Worm (Caenorhabditis elegans) whole organism, young adult: ENCODE results near the gene W01D2.6.

Source experiments
- B0261.1 ChIP-seq: sonication (generic microtip); optimal IDR thresholded peaks from 2 replicates; lab custom pipeline; 2016; ENCODE audit warnings: mild to moderate bottlenecking, missing genetic modification characterization, moderate library complexity, missing compliant biosample characterization
- B0336.3 ChIP-seq: fragments of 200-800 bp; sonication (Bioruptor generic); IDR thresholded peaks from 2 replicates; pipeline ENCODE4 v1.3.6; 2022; ENCODE audit warnings: missing genetic modification characterization, missing compliant biosample characterization
- C17E4.6 ChIP-seq: fragments of 200-800 bp; sonication (Bioruptor generic); IDR thresholded peaks from 2 replicates; pipeline ENCODE4 v1.3.6; 2022; ENCODE audit warnings: missing genetic modification reagents, missing genetic modification characterization, missing compliant biosample characterization
- D2030.7 ChIP-seq: fragments of 200-800 bp; sonication (Bioruptor generic); IDR thresholded peaks from 2 replicates; pipeline ENCODE4 v1.3.6; 2022; ENCODE audit warnings: missing genetic modification reagents, missing genetic modification characterization, missing compliant biosample characterization
- F22D6.2 ChIP-seq: sonication (generic microtip); optimal IDR thresholded peaks from 2 replicates; lab custom pipeline; 2016; ENCODE audit warnings: mild to moderate bottlenecking, missing genetic modification characterization, missing compliant biosample characterization
- F23B12.7 ChIP-seq: sonication (generic microtip); optimal IDR thresholded peaks from 2 replicates; lab custom pipeline; 2017; ENCODE audit warnings: missing genetic modification characterization, mild to moderate bottlenecking, missing compliant biosample characterization, antibody characterized with exemption, moderate library complexity; ENCODE audit not compliant: insufficient read depth
- F39B2.1 ChIP-seq: fragments of 200-800 bp; sonication (Bioruptor generic); IDR thresholded peaks from 2 replicates; pipeline ENCODE4 v1.3.6; 2022; ENCODE audit warnings: missing genetic modification reagents, missing genetic modification characterization, missing compliant biosample characterization
- F52B5.7 ChIP-seq: sonication (generic microtip); optimal IDR thresholded peaks from 2 replicates; lab custom pipeline; 2016; ENCODE audit warnings: mild to moderate bottlenecking, missing genetic modification characterization, missing compliant biosample characterization
- K12H6.12 ChIP-seq: fragments of 200-800 bp; sonication (Bioruptor generic); optimal IDR thresholded peaks from 2 replicates; lab custom pipeline; 2018; ENCODE audit warnings: mild to moderate bottlenecking, missing genetic modification characterization, missing compliant biosample characterization
- T07F8.4 ChIP-seq: sonication (generic microtip); optimal IDR thresholded peaks from 2 replicates; lab custom pipeline; 2016; ENCODE audit warnings: mild to moderate bottlenecking, missing genetic modification characterization, moderate library complexity, missing compliant biosample characterization
- Y53F4B.3 ChIP-seq: fragments of 200-800 bp; sonication (Bioruptor generic); IDR thresholded peaks from 2 replicates; pipeline ENCODE4 v1.3.6; 2022; ENCODE audit warnings: missing genetic modification reagents, missing genetic modification characterization, missing compliant biosample characterization
- Y53G8AR.9 ChIP-seq: fragments of 200-800 bp; sonication (Bioruptor generic); conservative IDR thresholded peaks from 2 replicates; pipeline ENCODE4 v1.3.6; 2022; ENCODE audit warnings: missing genetic modification reagents, missing genetic modification characterization, missing compliant biosample characterization
- Y67H2A.10 ChIP-seq: fragments of 200-800 bp; sonication (Bioruptor generic); conservative IDR thresholded peaks from 2 replicates; pipeline ENCODE4 v1.3.6; 2022; ENCODE audit warnings: missing genetic modification reagents, missing genetic modification characterization, missing compliant biosample characterization
- ZK185.1 ChIP-seq: sonication (generic microtip); optimal IDR thresholded peaks from 2 replicates; lab custom pipeline; 2016; ENCODE audit warnings: mild to moderate bottlenecking, missing genetic modification characterization, missing compliant biosample characterization; ENCODE audit not compliant: poor library complexity, severe bottlenecking
- ama-1 ChIP-seq, 3 experiments: fragments of 150-350 bp in 1 of 3; sonication (generic microtip) in 2 of 3; optimal IDR thresholded peaks; 2 replicates each; lab custom pipeline; 2014 to 2018; ENCODE audit warnings: missing biosample characterization in 2 of 3, missing genetic modification characterization in 2 of 3, missing genetic modification reagents in 2 of 3
- aptf-2 ChIP-seq: fragments of 200-800 bp; sonication (Bioruptor generic); conservative IDR thresholded peaks from 2 replicates; pipeline ENCODE4 v1.3.6; 2022; ENCODE audit warnings: missing genetic modification reagents, missing genetic modification characterization, missing compliant biosample characterization
- chd-7 ChIP-seq: sonication (generic microtip); optimal IDR thresholded peaks from 2 replicates; lab custom pipeline; 2016; ENCODE audit warnings: mild to moderate bottlenecking, missing genetic modification characterization, moderate library complexity, missing compliant biosample characterization
- dox-1 ChIP-seq: fragments of 200-800 bp; sonication (Bioruptor generic); IDR thresholded peaks from 2 replicates; pipeline ENCODE4 v1.3.6; 2022; ENCODE audit warnings: missing genetic modification reagents, missing genetic modification characterization, missing compliant biosample characterization
- egl-18 ChIP-seq: fragments of 200-800 bp; sonication (Bioruptor generic); IDR thresholded peaks from 2 replicates; pipeline ENCODE4 v1.3.6; 2022; ENCODE audit warnings: missing genetic modification reagents, missing genetic modification characterization, missing compliant biosample characterization
- ekl-4 ChIP-seq: fragments of 200-800 bp; sonication (Bioruptor generic); IDR thresholded peaks from 2 replicates; pipeline ENCODE4 v1.3.6; 2022; ENCODE audit warnings: missing genetic modification reagents, missing genetic modification characterization, missing compliant biosample characterization
- gei-17 ChIP-seq: fragments of 200-800 bp; sonication (Bioruptor generic); optimal IDR thresholded peaks from 2 replicates; lab custom pipeline; 2018; ENCODE audit warnings: mild to moderate bottlenecking, missing genetic modification characterization, missing compliant biosample characterization
- hmg-20 ChIP-seq: fragments of 200-800 bp; sonication (Bioruptor generic); IDR thresholded peaks from 2 replicates; pipeline ENCODE4 v1.3.6; 2022; ENCODE audit warnings: missing genetic modification reagents, missing genetic modification characterization, missing compliant biosample characterization
- let-526 ChIP-seq: fragments of 200-800 bp; sonication (Bioruptor generic); IDR thresholded peaks from 2 replicates; pipeline ENCODE4 v1.3.6; 2022; ENCODE audit warnings: missing genetic modification reagents, missing genetic modification characterization, missing compliant biosample characterization
- let-607 ChIP-seq, 2 experiments: fragments of 200-800 bp in 1 of 2; sonication (Bioruptor generic) in 1 of 2; sonication (generic microtip) in 1 of 2; optimal IDR thresholded peaks; 2 replicates each; lab custom pipeline; 2016 to 2018; ENCODE audit warnings: mild to moderate bottlenecking in 2 of 2, missing compliant biosample characterization in 2 of 2, missing genetic modification characterization in 2 of 2, moderate library complexity in 2 of 2, missing genotype in 1 of 2
- lin-26 ChIP-seq: fragments of 200-800 bp; sonication (Bioruptor generic); IDR thresholded peaks from 2 replicates; pipeline ENCODE4 v1.3.6; 2022; ENCODE audit warnings: missing genetic modification reagents, missing genetic modification characterization, missing compliant biosample characterization
- lin-35 ChIP-seq, 3 experiments: fragments of 150-350 bp in 2 of 3; sonication (generic microtip) in 1 of 3; optimal IDR thresholded peaks; 2 replicates each; lab custom pipeline; 2014 to 2018; ENCODE audit warnings: missing biosample characterization in 3 of 3, missing genetic modification characterization in 3 of 3, missing genetic modification reagents in 3 of 3
- lin-40 ChIP-seq: sonication (generic microtip); optimal IDR thresholded peaks from 2 replicates; lab custom pipeline; 2016; ENCODE audit warnings: missing genetic modification characterization, mild to moderate bottlenecking, missing compliant biosample characterization, missing genotype, missing genetic modification reagents
- lsl-1 ChIP-seq: fragments of 200-800 bp; sonication (Bioruptor generic); optimal IDR thresholded peaks from 2 replicates; lab custom pipeline; 2018; ENCODE audit warnings: mild to moderate bottlenecking, missing genetic modification characterization, moderate library complexity, missing compliant biosample characterization
- mes-4 ChIP-seq: sonication (generic microtip); optimal IDR thresholded peaks from 2 replicates; lab custom pipeline; 2016; ENCODE audit warnings: missing genotype, missing genetic modification characterization, missing compliant biosample characterization
- nhr-179 ChIP-seq: sonication (generic microtip); optimal IDR thresholded peaks from 2 replicates; lab custom pipeline; 2016; ENCODE audit warnings: mild to moderate bottlenecking, missing genetic modification characterization, missing compliant biosample characterization
- nhr-27 ChIP-seq: fragments of 200-800 bp; sonication (Bioruptor generic); optimal IDR thresholded peaks from 2 replicates; lab custom pipeline; 2018; ENCODE audit warnings: mild to moderate bottlenecking, missing genetic modification characterization, moderate library complexity, missing compliant biosample characterization
- pbrm-1 ChIP-seq: fragments of 200-800 bp; sonication (Bioruptor generic); IDR thresholded peaks from 2 replicates; pipeline ENCODE4 v1.3.6; 2022; ENCODE audit warnings: missing genetic modification reagents, missing genetic modification characterization, missing compliant biosample characterization
- rcor-1 ChIP-seq: fragments of 200-800 bp; sonication (Bioruptor generic); IDR thresholded peaks from 2 replicates; pipeline ENCODE4 v1.3.6; 2022; ENCODE audit warnings: missing genetic modification reagents, missing genetic modification characterization, missing compliant biosample characterization
- sdz-38 ChIP-seq: sonication (generic microtip); optimal IDR thresholded peaks from 2 replicates; lab custom pipeline; 2016; ENCODE audit warnings: missing genotype, missing genetic modification characterization, missing compliant biosample characterization
- snpc-1.3 ChIP-seq: sonication (generic microtip); optimal IDR thresholded peaks from 2 replicates; lab custom pipeline; 2017; ENCODE audit warnings: missing genetic modification characterization, mild to moderate bottlenecking, missing compliant biosample characterization, antibody characterized with exemption, moderate library complexity, missing genotype, missing genetic modification reagents; ENCODE audit not compliant: insufficient read depth
- snpc-3.4 ChIP-seq: sonication (generic microtip); optimal IDR thresholded peaks from 2 replicates; lab custom pipeline; 2017; ENCODE audit warnings: missing genetic modification characterization, mild to moderate bottlenecking, missing compliant biosample characterization, antibody characterized with exemption, moderate library complexity, missing genotype, missing genetic modification reagents
- snpc-4 ChIP-seq, 5 experiments: fragments of 150-350 bp in 1 of 5; sonication (generic microtip) in 4 of 5; optimal IDR thresholded peaks; 2 replicates each; lab custom pipeline; 2014 to 2018; ENCODE audit warnings: missing genetic modification characterization in 5 of 5, missing biosample characterization in 3 of 5, antibody characterized with exemption in 2 of 5, mild to moderate bottlenecking in 2 of 5, missing compliant biosample characterization in 2 of 5, missing genotype in 2 of 5, moderate library complexity in 2 of 5, missing genetic modification reagents in 1 of 5
- sptf-2 ChIP-seq: fragments of 200-800 bp; sonication (Bioruptor generic); optimal IDR thresholded peaks from 2 replicates; lab custom pipeline; 2018; ENCODE audit warnings: mild to moderate bottlenecking, missing genetic modification characterization, missing compliant biosample characterization
- tlf-1 ChIP-seq: fragments of 200-800 bp; sonication (Bioruptor generic); optimal IDR thresholded peaks from 2 replicates; lab custom pipeline; 2018; ENCODE audit warnings: mild to moderate bottlenecking, missing genetic modification characterization, missing compliant biosample characterization
- unc-130 ChIP-seq: sonication (generic microtip); optimal IDR thresholded peaks from 2 replicates; lab custom pipeline; 2016; ENCODE audit warnings: missing genetic modification reagents, missing genetic modification characterization, missing compliant biosample characterization
- unc-62 ChIP-seq: fragments of 150-350 bp; optimal IDR thresholded peaks from 2 replicates; lab custom pipeline; 2014; ENCODE audit warnings: missing biosample characterization, missing genetic modification reagents, missing genetic modification characterization
- xnd-1 ChIP-seq: sonication (generic microtip); optimal IDR thresholded peaks from 2 replicates; lab custom pipeline; 2016; ENCODE audit warnings: missing genotype, missing genetic modification reagents, missing genetic modification characterization, missing compliant biosample characterization
- ztf-25 ChIP-seq: fragments of 200-800 bp; sonication (Bioruptor generic); IDR thresholded peaks from 2 replicates; pipeline ENCODE4 v1.3.6; 2022; ENCODE audit warnings: missing genetic modification reagents, missing genetic modification characterization, missing compliant biosample characterization
- ztf-6 ChIP-seq: fragments of 200-800 bp; sonication (Bioruptor generic); IDR thresholded peaks from 2 replicates; pipeline ENCODE4 v1.3.6; 2022; ENCODE audit warnings: missing genetic modification reagents, missing genetic modification characterization, missing compliant biosample characterization

The W01D2.6 gene

ce11 chrII:14804259-14804899, 4.4 kb upstream of the W01D2.6 start, which contains the start of gene W01D2.3 (continued):
- TF ChIP-seq unc-130 = peak; percentile 20
- peak; percentile 62 for TF ChIP-seq F52B5.7 (tag; lab: Kevin White, UChicago)
- TF ChIP-seq K12H6.12 = peak; percentile 59
- no peak for TF ChIP-seq let-526
- no peak; the same call in 1 of the 2 replicates for TF ChIP-seq B0336.3
- peak; percentile 70 for TF ChIP-seq chd-7 (tag; lab: Kevin White, UChicago)
- TF ChIP-seq aptf-2 (GFP tag; lab: Robert Waterston, UW) = no peak
- TF ChIP-seq F39B2.1 = no peak
- TF ChIP-seq snpc-3.4 (tag; lab: Kevin White, UChicago) = peak; percentile 95
- peak in 1 of 3 experiments; percentile 65 for TF ChIP-seq lin-35 (GFP tag; optimal IDR thresholded peaks at IDR 0.05; lab: Kevin White, UChicago)
- TF ChIP-seq unc-62 (GFP tag; lab: Kevin White, UChicago) = peak; percentile 0
- TF ChIP-seq Y53G8AR.9 = peak; percentile 44; the same call in 1 of the 2 replicates
- TF ChIP-seq Y67H2A.10 (GFP tag; lab: Robert Waterston, UW) = no peak
- TF ChIP-seq nhr-27 = no peak
- TF ChIP-seq ekl-4 = peak; percentile 68; the same call in 1 of the 2 replicates
- no peak for TF ChIP-seq ama-1 (optimal IDR thresholded peaks at IDR 0.05; lab: Kevin White, UChicago)
- peak in 1 of 2 experiments; percentile 49 for TF ChIP-seq ama-1 (GFP tag; optimal IDR thresholded peaks at IDR 0.05; lab: Kevin White, UChicago)
- TF ChIP-seq ztf-6 (GFP tag; lab: Robert Waterston, UW) = no peak
- peak; percentile 36 to 68 for TF ChIP-seq let-607 (tag; optimal IDR thresholded peaks at IDR 0.05; lab: Kevin White, UChicago)
- peak; percentile 69; the same call in 1 of the 2 replicates for TF ChIP-seq lin-26 (GFP tag; lab: Robert Waterston, UW)
- TF ChIP-seq B0261.1 (tag; lab: Kevin White, UChicago) = peak; percentile 69
- peak; percentile 24 for TF ChIP-seq sptf-2 (GFP tag; lab: Kevin White, UChicago)
- TF ChIP-seq C17E4.6 = no peak
- 0 out of 2 replicates have a peak, but pooled peaks have one; percentile 10 for TF ChIP-seq rcor-1
- TF ChIP-seq snpc-4 (GFP tag; optimal IDR thresholded peaks at IDR 0.05; lab: Kevin White, UChicago) = peak; percentile 96
- TF ChIP-seq snpc-4 (tag; optimal IDR thresholded peaks at IDR 0.05; lab: Kevin White, UChicago) = peak; percentile 98 to 100 (median 99)
- TF ChIP-seq mes-4 (tag; lab: Kevin White, UChicago) = no peak
- peak; percentile 91 for TF ChIP-seq ZK185.1
- peak; percentile 76 for TF ChIP-seq snpc-1.3 (tag; lab: Kevin White, UChicago)
- 0 out of 2 replicates have a peak, but pooled peaks have one; percentile 4 for TF ChIP-seq ztf-25 (GFP tag; lab: Robert Waterston, UW)
- peak; percentile 47; the same call in 1 of the 2 replicates for TF ChIP-seq pbrm-1 (GFP tag; lab: Robert Waterston, UW)
- no peak for TF ChIP-seq nhr-179
- TF ChIP-seq lin-40 = peak; percentile 89
- no peak for TF ChIP-seq hmg-20 (GFP tag; lab: Robert Waterston, UW)
- peak; percentile 76 for TF ChIP-seq dox-1 (GFP tag; lab: Robert Waterston, UW)
- peak; percentile 23 for TF ChIP-seq F22D6.2 (tag; lab: Kevin White, UChicago)
- TF ChIP-seq egl-18 (GFP tag; lab: Robert Waterston, UW) = no peak
- TF ChIP-seq D2030.7 (GFP tag; lab: Robert Waterston, UW) = peak; percentile 39; the same call in 1 of the 2 replicates
- peak; percentile 64 for TF ChIP-seq gei-17 (GFP tag; lab: Kevin White, UChicago)
- TF ChIP-seq tlf-1 (GFP tag; lab: Kevin White, UChicago) = peak; percentile 45
- no peak for TF ChIP-seq sdz-38 (tag; lab: Kevin White, UChicago)
- no peak for TF ChIP-seq Y53F4B.3 (GFP tag; lab: Robert Waterston, UW)
- peak; percentile 84 for TF ChIP-seq F23B12.7 (tag; lab: Kevin White, UChicago)
- TF ChIP-seq lsl-1 (GFP tag; lab: Kevin White, UChicago) = peak; percentile 11
- TF ChIP-seq T07F8.4 = peak; percentile 49
- peak; percentile 39 for TF ChIP-seq xnd-1 (tag; lab: Kevin White, UChicago)
